Worm (Caenorhabditis elegans) whole organism, L1 larva: ENCODE measurements around the gene wrt-8.

Source experiments
- C04F5.9 ChIP-seq: sonication (generic microtip); optimal IDR thresholded peaks from 2 replicates; lab custom pipeline; 2016; ENCODE audit warnings: missing genetic modification characterization, missing compliant biosample characterization
- C16A3.4 ChIP-seq: fragments of 150-350 bp; optimal IDR thresholded peaks from 2 replicates; lab custom pipeline; 2014; ENCODE audit warnings: missing biosample characterization, missing genetic modification characterization
- C34B4.2 ChIP-seq: sonication (generic microtip); optimal IDR thresholded peaks from 2 replicates; lab custom pipeline; 2017; ENCODE audit warnings: mild to moderate bottlenecking, missing genetic modification characterization, missing compliant biosample characterization
- F16B12.6 ChIP-seq: fragments of 150-350 bp; optimal IDR thresholded peaks from 2 replicates; lab custom pipeline; 2014; ENCODE audit warnings: missing biosample characterization, missing genetic modification characterization
- alr-1 ChIP-seq: fragments of 200-800 bp; sonication (Bioruptor generic); optimal IDR thresholded peaks from 2 replicates; lab custom pipeline; 2018; ENCODE audit warnings: borderline replicate concordance, mild to moderate bottlenecking, missing genetic modification characterization, missing compliant biosample characterization
- ceh-82 ChIP-seq, 3 experiments: fragments of 150-350 bp in 1 of 3; sonication (generic microtip) in 2 of 3; optimal IDR thresholded peaks; 2 replicates each; lab custom pipeline; 2014 to 2017; ENCODE audit warnings: missing biosample characterization in 3 of 3, missing genetic modification characterization in 3 of 3
- ceh-90 ChIP-seq: sonication (generic microtip); optimal IDR thresholded peaks from 2 replicates; lab custom pipeline; 2016; ENCODE audit warnings: missing genetic modification characterization, missing compliant biosample characterization
- ces-1 ChIP-seq: fragments of 150-350 bp; optimal IDR thresholded peaks from 2 replicates; lab custom pipeline; 2014; ENCODE audit warnings: missing biosample characterization, missing genetic modification reagents, missing genetic modification characterization
- dpl-1 ChIP-seq, 3 experiments: fragments of 150-350 bp in 2 of 3; sonication (generic microtip) in 1 of 3; optimal IDR thresholded peaks; 2 replicates each; lab custom pipeline; 2014 to 2017; ENCODE audit warnings: missing biosample characterization in 3 of 3, missing genetic modification characterization in 3 of 3, missing genetic modification reagents in 3 of 3
- dsc-1 ChIP-seq: sonication (generic microtip); optimal IDR thresholded peaks from 2 replicates; lab custom pipeline; 2016; ENCODE audit warnings: mild to moderate bottlenecking, missing genetic modification characterization, missing compliant biosample characterization
- efl-1 ChIP-seq, 4 experiments: fragments of 150-350 bp; optimal IDR thresholded peaks in 3 of 4; peaks in 1 of 4; 1 replicate in 1 of 4; 2 replicates in 3 of 4; lab custom pipeline; 2014; ENCODE audit warnings: missing biosample characterization in 2 of 4, missing genetic modification characterization in 2 of 4, missing genetic modification reagents in 2 of 4
- egl-13 ChIP-seq: sonication (generic microtip); optimal IDR thresholded peaks from 2 replicates; lab custom pipeline; 2016; ENCODE audit warnings: missing genotype, missing genetic modification reagents, missing genetic modification characterization, missing compliant biosample characterization
- elt-2 ChIP-seq: sonication (generic microtip); optimal IDR thresholded peaks from 2 replicates; lab custom pipeline; 2016; ENCODE audit warnings: missing genetic modification characterization, mild to moderate bottlenecking, inconsistent platforms, missing compliant biosample characterization, missing genetic modification reagents
- elt-3 ChIP-seq, 6 experiments: fragments of 150-350 bp in 1 of 6; sonication (generic microtip); optimal IDR thresholded peaks; 2 replicates each; lab custom pipeline; 2017 to 2018; ENCODE audit warnings: missing biosample characterization in 6 of 6, missing genetic modification characterization in 6 of 6, inconsistent platforms in 1 of 6
- fkh-10 ChIP-seq: sonication (generic microtip); optimal IDR thresholded peaks from 2 replicates; lab custom pipeline; 2017; ENCODE audit warnings: missing biosample characterization, missing genetic modification reagents, missing genetic modification characterization
- hlh-17 ChIP-seq: fragments of 200-800 bp; sonication (Bioruptor generic); optimal IDR thresholded peaks from 2 replicates; lab custom pipeline; 2018; ENCODE audit warnings: missing genetic modification characterization, mild to moderate bottlenecking, missing compliant biosample characterization, moderate library complexity, borderline replicate concordance
- irx-1 ChIP-seq: sonication (generic microtip); optimal IDR thresholded peaks from 2 replicates; lab custom pipeline; 2016; ENCODE audit warnings: missing genetic modification characterization, missing compliant biosample characterization
- isw-1 ChIP-seq: fragments of 200-800 bp; sonication (Bioruptor generic); IDR thresholded peaks from 2 replicates; pipeline ENCODE4 v1.3.6; 2022; ENCODE audit warnings: missing genetic modification characterization, missing compliant biosample characterization
- jun-1 ChIP-seq: fragments of 150-350 bp; optimal IDR thresholded peaks from 2 replicates; lab custom pipeline; 2014; ENCODE audit warnings: missing biosample characterization, missing genetic modification reagents, missing genetic modification characterization
- lin-14 ChIP-seq: fragments of 200-800 bp; sonication (Bioruptor generic); optimal IDR thresholded peaks from 2 replicates; lab custom pipeline; 2018; ENCODE audit warnings: mild to moderate bottlenecking, missing genetic modification characterization, moderate library complexity, missing compliant biosample characterization
- lin-35 ChIP-seq, 2 experiments: fragments of 150-350 bp; optimal IDR thresholded peaks; 2 replicates each; lab custom pipeline; 2014; ENCODE audit warnings: missing biosample characterization in 2 of 2, missing genetic modification characterization in 2 of 2, missing genetic modification reagents in 2 of 2
- lir-3 ChIP-seq: sonication (generic microtip); optimal IDR thresholded peaks from 2 replicates; lab custom pipeline; 2016; ENCODE audit warnings: mild to moderate bottlenecking, missing genetic modification characterization, moderate library complexity, missing compliant biosample characterization; ENCODE audit not compliant: poor library complexity
- mab-9 ChIP-seq: fragments of 200-800 bp; sonication (Bioruptor generic); IDR thresholded peaks from 2 replicates; pipeline ENCODE4 v1.3.6; 2022; ENCODE audit warnings: missing genetic modification reagents, missing genetic modification characterization, missing compliant biosample characterization
- mdl-1 ChIP-seq, 2 experiments: fragments of 150-350 bp; optimal IDR thresholded peaks; 2 replicates each; lab custom pipeline; 2014 to 2017; ENCODE audit warnings: missing biosample characterization in 2 of 2, missing genetic modification characterization in 2 of 2, inconsistent platforms in 1 of 2
- nhr-11 ChIP-seq: fragments of 150-350 bp; optimal IDR thresholded peaks from 2 replicates; lab custom pipeline; 2014; ENCODE audit warnings: missing biosample characterization, missing genetic modification characterization
- nhr-47 ChIP-seq: sonication (generic microtip); optimal IDR thresholded peaks from 2 replicates; lab custom pipeline; 2016; ENCODE audit warnings: mild to moderate bottlenecking, missing genetic modification characterization, moderate library complexity, missing compliant biosample characterization
- nhr-77 ChIP-seq: fragments of 150-350 bp; optimal IDR thresholded peaks from 2 replicates; lab custom pipeline; 2014; ENCODE audit warnings: missing biosample characterization, missing genetic modification characterization
- nhr-85 ChIP-seq: sonication (generic microtip); peaks from one replicate; lab custom pipeline; 2016; ENCODE audit warnings: missing genetic modification characterization, inconsistent platforms, missing compliant biosample characterization
- pax-3 ChIP-seq: fragments of 200-800 bp; sonication (Bioruptor generic); optimal IDR thresholded peaks from 2 replicates; lab custom pipeline; 2018; ENCODE audit warnings: mild to moderate bottlenecking, missing genetic modification characterization, moderate library complexity, missing compliant biosample characterization
- pqm-1 ChIP-seq: sonication (generic microtip); optimal IDR thresholded peaks from 3 replicates; lab custom pipeline; 2017; ENCODE audit warnings: missing biosample characterization, missing genetic modification characterization
- rnt-1 ChIP-seq: sonication (generic microtip); optimal IDR thresholded peaks from 2 replicates; lab custom pipeline; 2016; ENCODE audit warnings: mild to moderate bottlenecking, missing genetic modification characterization, moderate library complexity, missing compliant biosample characterization
- sptf-1 ChIP-seq: fragments of 150-350 bp; optimal IDR thresholded peaks from 2 replicates; lab custom pipeline; 2014; ENCODE audit warnings: missing biosample characterization, missing genetic modification characterization
- tbx-2 ChIP-seq: sonication (generic microtip); optimal IDR thresholded peaks from 2 replicates; lab custom pipeline; 2016; ENCODE audit warnings: missing genetic modification characterization, missing compliant biosample characterization
- vab-15 ChIP-seq: sonication (generic microtip); optimal IDR thresholded peaks from 2 replicates; lab custom pipeline; 2017; ENCODE audit warnings: missing genotype, mild to moderate bottlenecking, missing genetic modification characterization, missing compliant biosample characterization
- ztf-4 ChIP-seq: fragments of 150-350 bp; optimal IDR thresholded peaks from 2 replicates; lab custom pipeline; 2014; ENCODE audit warnings: missing biosample characterization, missing genetic modification characterization

wrt-8 gene

ce11 chrV:15347292-15347691 lies 2.9 kb upstream of the wrt-8 start, which contains the start of gene C29F3.3:
Gene C29F3.3 (minus strand): TSS chrV:15347392.
- no peak for TF ChIP-seq isw-1

ce11 chrV:15341404-15341803 lies 3.0 kb downstream of the wrt-8 start, which contains the start of gene clec-229:
Gene clec-229 (minus strand): TSS chrV:15341504.
- TF ChIP-seq pqm-1 (tag; lab: Kevin White, UChicago) (no peak), dpl-1 (GFP tag; optimal IDR thresholded peaks at IDR 0.05; lab: Kevin White, UChicago) (no peak), isw-1 (no peak), jun-1 (no peak), tbx-2 (tag; lab: Kevin White, UChicago) (no peak)

ce11 chrV:15339363-15339762 lies 5.0 kb downstream of the wrt-8 start, which contains the start of gene clec-228:
Gene clec-228 (minus strand): TSS chrV:15339463.
- TF ChIP-seq elt-3 (tag; optimal IDR thresholded peaks at IDR 0.05; lab: Kevin White, UChicago): no peak
- TF ChIP-seq hlh-17 (GFP tag; lab: Kevin White, UChicago): no peak
- TF ChIP-seq ztf-4 (tag; lab: Kevin White, UChicago): no peak
- no peak for TF ChIP-seq F16B12.6 (tag; lab: Kevin White, UChicago)
- TF ChIP-seq mdl-1 (tag; optimal IDR thresholded peaks at IDR 0.05; lab: Kevin White, UChicago): no peak
- no peak for TF ChIP-seq tbx-2 (tag; lab: Kevin White, UChicago)
- TF ChIP-seq C16A3.4 (tag; lab: Kevin White, UChicago): no peak
- TF ChIP-seq ceh-90 (tag; lab: Kevin White, UChicago): no peak
- no peak for TF ChIP-seq vab-15 (tag; lab: Kevin White, UChicago)
- TF ChIP-seq elt-2 (tag; lab: Kevin White, UChicago): no peak
- TF ChIP-seq nhr-85 (tag; lab: Kevin White, UChicago): no peak
- no peak for TF ChIP-seq sptf-1 (tag; lab: Kevin White, UChicago)
- TF ChIP-seq dsc-1 (tag; lab: Kevin White, UChicago): no peak
- TF ChIP-seq efl-1 (optimal IDR thresholded peaks at IDR 0.05; lab: Kevin White, UChicago): no peak
- no peak for TF ChIP-seq efl-1 (GFP tag; optimal IDR thresholded peaks at IDR 0.05 in 1 of 2; lab: Kevin White, UChicago)
- TF ChIP-seq rnt-1: no peak

ce11 chrV:15337405-15337804 lies 7.0 kb downstream of the wrt-8 start, which contains the start of gene wrt-7:
Gene wrt-7 (minus strand): TSS chrV:15337505.
- TF ChIP-seq irx-1 (tag; lab: Kevin White, UChicago) (no peak), egl-13 (no peak), pax-3 (tag; lab: Kevin White, UChicago) (peak; percentile 21)

ce11 chrV:15332851-15333250 lies 11.5 kb downstream of the wrt-8 start, which contains the start of gene srw-113:
Gene srw-113 (plus strand): TSS chrV:15333151.
- TF ChIP-seq efl-1 (optimal IDR thresholded peaks at IDR 0.05; lab: Kevin White, UChicago) (no peak), efl-1 (GFP tag; optimal IDR thresholded peaks at IDR 0.05 in 1 of 2; lab: Kevin White, UChicago) (peak in 1 of 2 experiments; percentile 13), C34B4.2 (tag; lab: Kevin White, UChicago) (no peak)

ce11 chrV:15330314-15330713 lies 14.1 kb downstream of the wrt-8 start, which contains the start of gene srh-295:
Gene srh-295 (plus strand): TSS chrV:15330614.
- TF ChIP-seq C04F5.9 (tag; lab: Kevin White, UChicago): no peak
- no peak for TF ChIP-seq nhr-47
- TF ChIP-seq lin-35 (GFP tag; optimal IDR thresholded peaks at IDR 0.05; lab: Kevin White, UChicago): no peak
- no peak for TF ChIP-seq fkh-10 (GFP tag; lab: Kevin White, UChicago)
- TF ChIP-seq nhr-11 (tag; lab: Kevin White, UChicago): no peak
- TF ChIP-seq lir-3 (tag; lab: Kevin White, UChicago): no peak
- no peak for TF ChIP-seq nhr-85 (tag; lab: Kevin White, UChicago)
- TF ChIP-seq jun-1: no peak
- TF ChIP-seq alr-1 (tag; lab: Kevin White, UChicago): no peak
- no peak for TF ChIP-seq nhr-77
- TF ChIP-seq lin-14 (GFP tag; lab: Kevin White, UChicago): no peak
- no peak for TF ChIP-seq ces-1 (GFP tag; lab: Kevin White, UChicago)
- no peak for TF ChIP-seq ceh-82 (tag; optimal IDR thresholded peaks at IDR 0.05; lab: Kevin White, UChicago)
- no peak for TF ChIP-seq mab-9 (GFP tag; lab: Robert Waterston, UW)
